Worm (Caenorhabditis elegans): ENCODE results near the gene Y71H2B.4.
A peak's percentile ranks its signal among the peaks of the same experiment; 100 is the strongest.

The Y71H2B.4 gene

ce11 chrIII:2628690-2629089, 9.9 kb downstream of the Y71H2B.4 start, which contains the start of gene acbp-8:
TSS of gene acbp-8 (plus strand) at chrIII:2629013.
- TF ChIP-seq nhr-23 (tag; optimal IDR thresholded peaks at IDR 0.05) (peak; percentile 39), ztf-4 (tag; optimal IDR thresholded peaks at IDR 0.05) (no peak), ceh-9 (tag; optimal IDR thresholded peaks at IDR 0.05) (no peak), fkh-10 (GFP tag; optimal IDR thresholded peaks at IDR 0.05) (no peak), nhr-237 (tag; optimal IDR thresholded peaks at IDR 0.05) (no peak), lin-39 (tag; optimal IDR thresholded peaks at IDR 0.05) (no peak), mdl-1 (tag; optimal IDR thresholded peaks at IDR 0.05) (no peak)

ce11 chrIII:2632819-2633398, 14.1 kb downstream of the Y71H2B.4 start:
- TF ChIP-seq ama-1 (optimal IDR thresholded peaks at IDR 0.05) = no peak
- TF ChIP-seq nhr-67 (tag; optimal IDR thresholded peaks at IDR 0.05) = no peak
- TF ChIP-seq fkh-10 (GFP tag; optimal IDR thresholded peaks at IDR 0.05) = no peak
- no peak for TF ChIP-seq egl-27 (tag; optimal IDR thresholded peaks at IDR 0.05)
- no peak for TF ChIP-seq egl-5 (tag; optimal IDR thresholded peaks at IDR 0.05)
- TF ChIP-seq nhr-25 (tag; optimal IDR thresholded peaks at IDR 0.05) = peak; percentile 75
- TF ChIP-seq elt-1 (tag; optimal IDR thresholded peaks at IDR 0.05) = peak; percentile 85
- no peak for TF ChIP-seq mml-1 (tag; optimal IDR thresholded peaks at IDR 0.05)
- TF ChIP-seq nhr-23 (tag; optimal IDR thresholded peaks at IDR 0.05) = peak; percentile 89
- TF ChIP-seq zag-1 (tag; optimal IDR thresholded peaks at IDR 0.05) = no peak
- TF ChIP-seq mdl-1 (tag; optimal IDR thresholded peaks at IDR 0.05) = no peak
- peak; percentile 31 for TF ChIP-seq nhr-43 (tag; optimal IDR thresholded peaks at IDR 0.05; ENCODE audit: poor library complexity, severe bottlenecking)
- TF ChIP-seq snpc-4 (tag; optimal IDR thresholded peaks at IDR 0.05) = no peak
- no peak for TF ChIP-seq unc-62 (GFP tag; optimal IDR thresholded peaks at IDR 0.05)

ce11 chrIII:2634577-2634976, 15.8 kb downstream of the Y71H2B.4 start:
- TF ChIP-seq nhr-237 (tag; optimal IDR thresholded peaks at IDR 0.05) = no peak
- TF ChIP-seq nhr-12 (tag; optimal IDR thresholded peaks at IDR 0.05) = no peak
- no peak for TF ChIP-seq mdl-1 (tag; optimal IDR thresholded peaks at IDR 0.05)
- TF ChIP-seq nhr-28 (tag; optimal IDR thresholded peaks at IDR 0.05) = no peak
- no peak for TF ChIP-seq skn-1 (tag; optimal IDR thresholded peaks at IDR 0.05)
- TF ChIP-seq nhr-43 (tag; optimal IDR thresholded peaks at IDR 0.05; ENCODE audit: poor library complexity, severe bottlenecking) = no peak
- TF ChIP-seq fkh-2 (tag; optimal IDR thresholded peaks at IDR 0.05) = no peak
- no peak for TF ChIP-seq ztf-11 (tag; optimal IDR thresholded peaks at IDR 0.05)
- peak; percentile 71 for TF ChIP-seq nhr-23 (tag; optimal IDR thresholded peaks at IDR 0.05)
- peak; percentile 33 for TF ChIP-seq nhr-25 (tag; optimal IDR thresholded peaks at IDR 0.05)
- no peak for TF ChIP-seq unc-62 (GFP tag; optimal IDR thresholded peaks at IDR 0.05)
- TF ChIP-seq unc-39 (tag; optimal IDR thresholded peaks at IDR 0.05) = no peak

ce11 chrIII:2636137-2636536, 17.4 kb downstream of the Y71H2B.4 start, which contains the start of gene zmp-2:
TSS of gene zmp-2 (plus strand) at chrIII:2636383.
- TF ChIP-seq fkh-2 (tag; optimal IDR thresholded peaks at IDR 0.05) = no peak
- TF ChIP-seq elt-1 (tag; optimal IDR thresholded peaks at IDR 0.05) = no peak
- no peak for TF ChIP-seq fos-1 (tag; optimal IDR thresholded peaks at IDR 0.05)
- TF ChIP-seq pha-4 (tag; optimal IDR thresholded peaks at IDR 0.05) = no peak
- TF ChIP-seq nhr-12 (tag; optimal IDR thresholded peaks at IDR 0.05) = no peak
- no peak for TF ChIP-seq jun-1 (tag; optimal IDR thresholded peaks at IDR 0.05)
- no peak for TF ChIP-seq tbx-2 (tag; optimal IDR thresholded peaks at IDR 0.05)
- no peak for TF ChIP-seq ztf-11 (tag; optimal IDR thresholded peaks at IDR 0.05)
- TF ChIP-seq nhr-77 (tag; optimal IDR thresholded peaks at IDR 0.05) = no peak
- TF ChIP-seq nhr-23 (tag; optimal IDR thresholded peaks at IDR 0.05) = no peak
- TF ChIP-seq mdl-1 (tag; optimal IDR thresholded peaks at IDR 0.05) = no peak

- TF ChIP-seq nfya-1 (tag; optimal IDR thresholded peaks at IDR 0.05; ENCODE audit: insufficient read depth) = no peak
- TF ChIP-seq tbx-2 (tag; optimal IDR thresholded peaks at IDR 0.05) = no peak
- TF ChIP-seq skn-1 (tag; optimal IDR thresholded peaks at IDR 0.05) = no peak
- TF ChIP-seq mml-1 (tag; optimal IDR thresholded peaks at IDR 0.05) = no peak
Measured at ce11 chrIII:2641659-2642058, 22.9 kb downstream of the Y71H2B.4 start.

ce11 chrIII:2647194-2647925, 28.6 kb downstream of the Y71H2B.4 start:
- TF ChIP-seq nhr-43 (tag; optimal IDR thresholded peaks at IDR 0.05; ENCODE audit: poor library complexity, severe bottlenecking) (peak; percentile 1), elt-1 (tag; optimal IDR thresholded peaks at IDR 0.05) (no peak), nfya-1 (tag; optimal IDR thresholded peaks at IDR 0.05; ENCODE audit: insufficient read depth) (no peak), ceh-82 (tag; optimal IDR thresholded peaks at IDR 0.05) (no peak), elt-3 (tag; optimal IDR thresholded peaks at IDR 0.05) (peak in 1 of 3 experiments; percentile 3), lin-39 (tag; optimal IDR thresholded peaks at IDR 0.05) (no peak), hmg-11 (tag; optimal IDR thresholded peaks at IDR 0.05) (no peak), lin-15B (tag; optimal IDR thresholded peaks at IDR 0.05) (no peak), pqm-1 (tag; optimal IDR thresholded peaks at IDR 0.05) (peak; percentile 52), elt-2 (tag; optimal IDR thresholded peaks at IDR 0.05) (peak; percentile 67), fkh-2 (tag; optimal IDR thresholded peaks at IDR 0.05) (no peak), ztf-11 (tag; optimal IDR thresholded peaks at IDR 0.05) (no peak), zag-1 (tag; optimal IDR thresholded peaks at IDR 0.05) (no peak), pha-4 (tag; optimal IDR thresholded peaks at IDR 0.05) (peak; percentile 37), daf-12 (tag; optimal IDR thresholded peaks at IDR 0.05) (no peak), aly-2 (tag; optimal IDR thresholded peaks at IDR 0.05) (no peak), R02D3.7 (tag; optimal IDR thresholded peaks at IDR 0.05) (no peak), nhr-11 (tag; optimal IDR thresholded peaks at IDR 0.05) (no peak), nhr-67 (tag; optimal IDR thresholded peaks at IDR 0.05) (no peak)
